Worm (Caenorhabditis elegans): ENCODE data around the gene C34D10.1.

The C34D10.1 gene

DNA sequence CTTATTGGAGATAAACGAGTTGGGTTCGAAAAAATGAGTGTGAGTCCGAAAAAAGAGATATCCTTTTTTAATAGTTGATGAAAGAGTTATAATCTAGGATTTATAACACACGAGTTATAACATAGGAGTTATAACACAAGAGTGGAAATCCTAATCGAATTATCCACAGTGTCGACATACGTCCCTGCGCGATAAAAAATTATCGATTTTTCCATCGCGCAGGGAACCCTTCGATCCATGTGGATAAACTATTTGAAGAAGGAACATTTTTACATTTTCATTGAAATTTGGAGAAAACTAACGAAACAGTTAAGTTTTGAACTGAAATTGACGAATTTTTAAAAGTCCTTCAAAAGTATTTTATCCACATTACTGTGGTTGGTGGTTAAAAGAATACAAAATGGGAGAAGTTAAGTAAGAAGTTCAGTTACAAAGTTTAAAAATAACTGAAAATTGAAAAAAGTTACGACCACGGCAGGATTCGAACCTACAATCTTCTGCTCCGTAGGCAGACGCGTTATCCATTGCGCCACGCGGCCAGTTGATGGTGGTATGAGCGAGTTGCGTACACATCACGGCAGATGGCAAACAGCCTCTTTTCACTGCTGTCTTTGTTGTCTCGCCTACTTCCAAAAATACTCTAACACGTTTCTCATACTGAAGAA is 7.1 kb downstream of the C34D10.1 start (continued):
- peak; percentile 86 for TF ChIP-seq lin-11 (tag; optimal IDR thresholded peaks at IDR 0.05)
- peak; percentile 99 for TF ChIP-seq sma-3 (GFP tag; optimal IDR thresholded peaks at IDR 0.05)
- peak; percentile 97 for TF ChIP-seq unc-62 (GFP tag; optimal IDR thresholded peaks at IDR 0.05)
- TF ChIP-seq nhr-25 (tag; optimal IDR thresholded peaks at IDR 0.05), result peak; percentile 99
- TF ChIP-seq gmeb-1 (tag; optimal IDR thresholded peaks at IDR 0.05), result peak; percentile 94
- TF ChIP-seq elt-1 (tag; optimal IDR thresholded peaks at IDR 0.05), result no peak
- peak; percentile 95 to 97 for TF ChIP-seq lsy-2 (tag; optimal IDR thresholded peaks at IDR 0.05)
- TF ChIP-seq unc-39 (tag; optimal IDR thresholded peaks at IDR 0.05), result no peak
- TF ChIP-seq lin-39 (tag; optimal IDR thresholded peaks at IDR 0.05), result peak; percentile 98
- TF ChIP-seq crh-2 (tag; optimal IDR thresholded peaks at IDR 0.05), result peak; percentile 100
- peak; percentile 97 for TF ChIP-seq nhr-237 (tag; optimal IDR thresholded peaks at IDR 0.05)
- TF ChIP-seq alr-1 (tag; optimal IDR thresholded peaks at IDR 0.05), result no peak
- TF ChIP-seq aly-2 (tag; optimal IDR thresholded peaks at IDR 0.05), result no peak
- peak; percentile 72 for TF ChIP-seq blmp-1 (tag; optimal IDR thresholded peaks at IDR 0.05; ENCODE audit: insufficient read depth)

DNA sequence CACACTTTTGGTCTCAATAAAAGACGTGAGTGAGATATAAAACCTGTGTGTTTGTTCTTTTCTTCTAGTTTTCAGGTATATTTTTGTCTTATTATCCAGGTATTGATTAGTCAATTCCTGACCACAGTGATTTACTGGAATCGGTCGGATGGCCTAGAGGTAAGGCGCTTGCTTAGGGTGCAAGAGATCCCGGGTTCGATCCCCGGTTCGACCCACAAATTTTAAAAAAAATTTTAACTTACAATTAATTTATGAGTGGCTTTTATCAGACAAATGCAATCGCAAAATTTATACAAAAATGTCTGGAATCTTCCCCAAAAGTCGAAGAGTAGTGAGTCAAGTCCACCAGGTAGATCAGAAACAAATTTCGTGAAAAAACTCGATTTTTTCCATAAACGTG is 8.1 kb downstream of the C34D10.1 start:
- TF ChIP-seq nhr-12 (tag; optimal IDR thresholded peaks at IDR 0.05) (no peak), aly-2 (tag; optimal IDR thresholded peaks at IDR 0.05) (no peak), nhr-237 (tag; optimal IDR thresholded peaks at IDR 0.05) (no peak), lin-11 (tag; optimal IDR thresholded peaks at IDR 0.05) (no peak), snpc-4 (tag; optimal IDR thresholded peaks at IDR 0.05) (no peak), mab-5 (tag; optimal IDR thresholded peaks at IDR 0.05) (no peak), nhr-25 (tag; optimal IDR thresholded peaks at IDR 0.05) (no peak), Y55F3AM.14 (GFP tag; optimal IDR thresholded peaks at IDR 0.05) (no peak), sma-9 (GFP tag; optimal IDR thresholded peaks at IDR 0.05) (no peak), sma-9 (tag; optimal IDR thresholded peaks at IDR 0.05) (no peak), crh-2 (tag; optimal IDR thresholded peaks at IDR 0.05) (no peak), unc-55 (GFP tag; optimal IDR thresholded peaks at IDR 0.05) (no peak), nhr-21 (tag; optimal IDR thresholded peaks at IDR 0.05) (no peak), nhr-6 (tag; optimal IDR thresholded peaks at IDR 0.05) (no peak), nhr-23 (tag; optimal IDR thresholded peaks at IDR 0.05) (no peak), peb-1 (tag; optimal IDR thresholded peaks at IDR 0.05) (no peak), dmd-4 (tag; optimal IDR thresholded peaks at IDR 0.05) (no peak), elt-3 (tag; optimal IDR thresholded peaks at IDR 0.05) (no peak), nhr-129 (tag; optimal IDR thresholded peaks at IDR 0.05) (no peak), skn-1 (tag; optimal IDR thresholded peaks at IDR 0.05) (no peak), ZK546.5 (tag; optimal IDR thresholded peaks at IDR 0.05) (no peak)

ce11 chrX:8040967-8041366 is 11.7 kb downstream of the C34D10.1 start, which contains the start of gene xol-1:
xol-1 (plus strand) TSS chrX:8041313.
- TF ChIP-seq lin-11 (tag; optimal IDR thresholded peaks at IDR 0.05) (no peak), sma-3 (GFP tag; optimal IDR thresholded peaks at IDR 0.05) (no peak), nhr-23 (tag; optimal IDR thresholded peaks at IDR 0.05) (no peak), peb-1 (tag; optimal IDR thresholded peaks at IDR 0.05) (no peak), lin-13 (GFP tag; optimal IDR thresholded peaks at IDR 0.05) (no peak), blmp-1 (tag; optimal IDR thresholded peaks at IDR 0.05; ENCODE audit: insufficient read depth) (no peak), crh-2 (tag; optimal IDR thresholded peaks at IDR 0.05) (no peak), alr-1 (tag; optimal IDR thresholded peaks at IDR 0.05) (no peak), sma-9 (GFP tag; optimal IDR thresholded peaks at IDR 0.05) (no peak), sma-9 (tag; optimal IDR thresholded peaks at IDR 0.05) (no peak), unc-55 (GFP tag; optimal IDR thresholded peaks at IDR 0.05) (no peak), nhr-25 (tag; optimal IDR thresholded peaks at IDR 0.05) (no peak), ZK546.5 (tag; optimal IDR thresholded peaks at IDR 0.05) (no peak), ama-1 (optimal IDR thresholded peaks at IDR 0.05) (no peak), lin-39 (tag; optimal IDR thresholded peaks at IDR 0.05) (no peak)

- TF ChIP-seq blmp-1 (tag; optimal IDR thresholded peaks at IDR 0.05; ENCODE audit: insufficient read depth) (peak; percentile 79), snpc-4 (tag; optimal IDR thresholded peaks at IDR 0.05) (no peak)
These were observed 15.9 kb downstream of the C34D10.1 start, which contains the start of gene C18A11.4 for ce11 chrX:8045152-8045551. C18A11.4 (plus strand) TSS chrX:8045518.

- TF ChIP-seq sma-9 (GFP tag; optimal IDR thresholded peaks at IDR 0.05) (peak; percentile 32), sma-9 (tag; optimal IDR thresholded peaks at IDR 0.05) (no peak), sma-3 (GFP tag; optimal IDR thresholded peaks at IDR 0.05) (peak; percentile 44), nhr-10 (tag; optimal IDR thresholded peaks at IDR 0.05) (no peak), crh-2 (tag; optimal IDR thresholded peaks at IDR 0.05) (peak; percentile 46), nhr-21 (tag; optimal IDR thresholded peaks at IDR 0.05) (peak; percentile 36)
These were observed 19.4 kb downstream of the C34D10.1 start for ce11 chrX:8048637-8049036.
